Fruit fly (Drosophila melanogaster) whole organism, embryonic: ENCODE data around the gene CG14230.

ENCODE experiments used
- B-H1 ChIP-seq: fragments of 200-800 bp; sonication (Bioruptor generic); IDR thresholded peaks from 3 replicates; pipeline ENCODE4 v1.3.6; 2022; ENCODE audit warnings: missing biosample characterization, missing genetic modification characterization
- Blimp-1 ChIP-seq: fragments of 200-800 bp; sonication (Bioruptor generic); optimal IDR thresholded peaks from 3 replicates; lab custom pipeline; 2018; ENCODE audit warnings: missing biosample characterization, missing genetic modification characterization, mild to moderate bottlenecking, moderate library complexity, missing genetic modification reagents
- CG10274 ChIP-seq: fragments of 200-800 bp; sonication (Bioruptor generic); optimal IDR thresholded peaks from 3 replicates; lab custom pipeline; 2017; ENCODE audit warnings: missing biosample characterization, mild to moderate bottlenecking, missing genetic modification characterization
- CG11456 ChIP-seq: fragments of 200-800 bp; sonication (Bioruptor generic); IDR thresholded peaks from 3 replicates; pipeline ENCODE4 v1.3.6; 2022; ENCODE audit warnings: missing biosample characterization, missing genetic modification characterization
- CG11723 ChIP-seq: fragments of 200-800 bp; sonication (Bioruptor generic); optimal IDR thresholded peaks from 2 replicates; lab custom pipeline; 2017; ENCODE audit warnings: missing biosample characterization, mild to moderate bottlenecking, missing genetic modification characterization
- CG1233 ChIP-seq: fragments of 200-800 bp; sonication (Bioruptor generic); optimal IDR thresholded peaks from 4 replicates; lab custom pipeline; 2018; ENCODE audit warnings: missing biosample characterization, mild to moderate bottlenecking, missing genetic modification characterization
- CG15011 ChIP-seq: fragments of 200-800 bp; sonication (Bioruptor generic); optimal IDR thresholded peaks from 3 replicates; lab custom pipeline; 2018; ENCODE audit warnings: missing biosample characterization, mild to moderate bottlenecking, missing genetic modification characterization
- CG15269 ChIP-seq: fragments of 200-800 bp; sonication (Bioruptor generic); optimal IDR thresholded peaks from 2 replicates; lab custom pipeline; 2018; ENCODE audit warnings: missing biosample characterization, mild to moderate bottlenecking, missing genetic modification characterization, moderate library complexity
- CG1529 ChIP-seq: fragments of 200-800 bp; sonication (Bioruptor generic); optimal IDR thresholded peaks from 3 replicates; lab custom pipeline; 2018; ENCODE audit warnings: missing biosample characterization, missing genetic modification characterization
- CG15696 ChIP-seq: fragments of 200-800 bp; sonication (Bioruptor generic); optimal IDR thresholded peaks from 2 replicates; lab custom pipeline; 2019; ENCODE audit warnings: missing biosample characterization, mild to moderate bottlenecking, missing genetic modification characterization, moderate library complexity
- CG18619 ChIP-seq: fragments of 200-800 bp; sonication (Bioruptor generic); optimal IDR thresholded peaks from 3 replicates; lab custom pipeline; 2017; ENCODE audit warnings: missing biosample characterization, mild to moderate bottlenecking, missing genetic modification characterization
- CG3163 ChIP-seq: fragments of 200-800 bp; sonication (Bioruptor generic); optimal IDR thresholded peaks from 3 replicates; lab custom pipeline; 2016; ENCODE audit warnings: missing biosample characterization, missing genetic modification characterization
- CG5245 ChIP-seq: fragments of 200-800 bp; sonication (Bioruptor generic); optimal IDR thresholded peaks from 3 replicates; lab custom pipeline; 2016; ENCODE audit warnings: missing biosample characterization, missing genetic modification characterization
- CG6254 ChIP-seq: fragments of 200-800 bp; sonication (Bioruptor generic); optimal IDR thresholded peaks from 3 replicates; lab custom pipeline; 2017; ENCODE audit warnings: mild to moderate bottlenecking, missing biosample characterization, missing genetic modification reagents, missing genetic modification characterization
- CG6791 ChIP-seq: fragments of 200-800 bp; sonication (Bioruptor generic); IDR thresholded peaks from 3 replicates; pipeline ENCODE4 v1.3.6; 2022; ENCODE audit warnings: missing biosample characterization, missing genetic modification characterization; ENCODE audit not compliant: partially characterized antibody
- CG6854 ChIP-seq: fragments of 200-800 bp; sonication (Bioruptor generic); optimal IDR thresholded peaks from 3 replicates; lab custom pipeline; 2017; ENCODE audit warnings: missing biosample characterization, mild to moderate bottlenecking, missing genetic modification characterization
- CG7786 ChIP-seq: fragments of 200-800 bp; sonication (Bioruptor generic); optimal IDR thresholded peaks from 2 replicates; lab custom pipeline; 2016; ENCODE audit warnings: missing biosample characterization, missing genetic modification characterization
- D19A ChIP-seq: fragments of 200-800 bp; optimal IDR thresholded peaks from 3 replicates; lab custom pipeline; 2019; ENCODE audit warnings: missing biosample characterization, mild to moderate bottlenecking, missing genetic modification characterization, moderate library complexity
- Dll ChIP-seq: fragments of 200-800 bp; sonication (Bioruptor generic); IDR thresholded peaks from 4 replicates; pipeline ENCODE4 v1.3.6; 2022; ENCODE audit warnings: missing biosample characterization, missing genetic modification characterization; ENCODE audit not compliant: partially characterized antibody
- HLH3B ChIP-seq: fragments of 200-800 bp; sonication (Bioruptor generic); IDR thresholded peaks from 2 replicates; pipeline ENCODE4 v1.3.6; 2022; ENCODE audit warnings: missing biosample characterization, missing genetic modification characterization
- HLH4C ChIP-seq: fragments of 200-800 bp; sonication (Bioruptor generic); IDR thresholded peaks from 3 replicates; pipeline ENCODE4 v1.3.6; 2022; ENCODE audit warnings: missing biosample characterization, missing genetic modification characterization; ENCODE audit not compliant: partially characterized antibody
- HLHmδ ChIP-seq: fragments of 200-800 bp; sonication (Bioruptor generic); optimal IDR thresholded peaks from 2 replicates; lab custom pipeline; 2018; ENCODE audit warnings: missing biosample characterization, mild to moderate bottlenecking, missing genetic modification characterization, moderate library complexity
- Hr51 ChIP-seq, 2 experiments: fragments of 200-800 bp; sonication (Bioruptor generic); optimal IDR thresholded peaks; 2 replicates in 1 of 2; 3 replicates in 1 of 2; lab custom pipeline; 2016 to 2018; ENCODE audit warnings: missing biosample characterization in 2 of 2, missing genetic modification characterization in 2 of 2, mild to moderate bottlenecking in 1 of 2, moderate library complexity in 1 of 2
- MTF-1 ChIP-seq: fragments of 200-800 bp; sonication (Bioruptor generic); optimal IDR thresholded peaks from 2 replicates; lab custom pipeline; 2018; ENCODE audit warnings: missing biosample characterization, mild to moderate bottlenecking, missing genetic modification characterization, borderline replicate concordance
- Meics ChIP-seq: fragments of 200-800 bp; sonication (Bioruptor generic); optimal IDR thresholded peaks from 2 replicates; lab custom pipeline; 2017; ENCODE audit warnings: missing biosample characterization, mild to moderate bottlenecking, missing genetic modification characterization
- Myb ChIP-seq: fragments of 200-800 bp; sonication (Bioruptor generic); optimal IDR thresholded peaks from 2 replicates; lab custom pipeline; 2016; ENCODE audit warnings: missing biosample characterization, missing genetic modification characterization
- NC2α ChIP-seq: fragments of 200-800 bp; sonication (Bioruptor generic); optimal IDR thresholded peaks from 2 replicates; lab custom pipeline; 2016; ENCODE audit warnings: missing biosample characterization, missing genetic modification characterization
- NFAT ChIP-seq: fragments of 200-800 bp; sonication (Bioruptor generic); IDR thresholded peaks from 2 replicates; pipeline ENCODE4 v1.3.6; 2022; ENCODE audit warnings: missing biosample characterization, missing genetic modification characterization
- Neu2 ChIP-seq: fragments of 200-800 bp; sonication (Bioruptor generic); optimal IDR thresholded peaks from 3 replicates; lab custom pipeline; 2016; ENCODE audit warnings: missing biosample characterization, missing genetic modification characterization, borderline replicate concordance
- Nf-YC ChIP-seq: fragments of 200-800 bp; optimal IDR thresholded peaks from 3 replicates; lab custom pipeline; 2019; ENCODE audit warnings: missing biosample characterization, mild to moderate bottlenecking, missing genetic modification characterization, moderate library complexity
- Rx ChIP-seq: fragments of 200-800 bp; sonication (Bioruptor generic); IDR thresholded peaks from 2 replicates; pipeline ENCODE4 v1.3.6; 2022; ENCODE audit warnings: missing biosample characterization, missing genetic modification characterization
- Sox100B ChIP-seq: fragments of 200-800 bp; sonication (Bioruptor generic); optimal IDR thresholded peaks from 3 replicates; lab custom pipeline; 2018; ENCODE audit warnings: missing biosample characterization, mild to moderate bottlenecking, missing genetic modification characterization
- Stat92E ChIP-seq, 3 experiments: fragments of >200 bp in 2 of 3; fragments of 200-800 bp in 1 of 3; sonication (Bioruptor generic) in 1 of 3; optimal IDR thresholded peaks; 2 replicates each; lab custom pipeline; 2017 to 2019; ENCODE audit warnings: missing biosample characterization in 3 of 3, missing genetic modification characterization in 3 of 3, mild to moderate bottlenecking in 1 of 3, moderate library complexity in 1 of 3
- Taf1 ChIP-seq: fragments of 200-800 bp; sonication (Bioruptor generic); IDR thresholded peaks from 2 replicates; pipeline ENCODE4 v1.3.6; 2022; ENCODE audit warnings: missing biosample characterization, missing genetic modification characterization
- croc ChIP-seq: fragments of 200-800 bp; sonication (Bioruptor generic); conservative IDR thresholded peaks from 3 replicates; pipeline ENCODE4 v1.3.6; 2022; ENCODE audit warnings: missing biosample characterization, missing genetic modification characterization
- cwo ChIP-seq: fragments of 200-800 bp; sonication (Bioruptor generic); optimal IDR thresholded peaks from 3 replicates; lab custom pipeline; 2017; ENCODE audit warnings: missing biosample characterization, missing genetic modification characterization, mild to moderate bottlenecking, moderate library complexity, missing genetic modification reagents
- en ChIP-seq: fragments of 200-800 bp; sonication (Bioruptor generic); optimal IDR thresholded peaks from 2 replicates; lab custom pipeline; 2016; ENCODE audit warnings: missing biosample characterization, missing genetic modification characterization
- ftz-f1 ChIP-seq: fragments of 200-800 bp; sonication (Bioruptor generic); optimal IDR thresholded peaks from 2 replicates; lab custom pipeline; 2016; ENCODE audit warnings: missing biosample characterization, missing genetic modification characterization
- gt ChIP-seq: fragments of 200-800 bp; sonication (Bioruptor generic); IDR thresholded peaks from 2 replicates; pipeline ENCODE4 v1.3.6; 2022; ENCODE audit warnings: missing biosample characterization, missing genetic modification characterization
- ind ChIP-seq: fragments of 200-800 bp; sonication (Bioruptor generic); optimal IDR thresholded peaks from 3 replicates; lab custom pipeline; 2016; ENCODE audit warnings: missing biosample characterization, missing genetic modification characterization
- lbe ChIP-seq: fragments of 200-800 bp; sonication (Bioruptor generic); optimal IDR thresholded peaks from 2 replicates; lab custom pipeline; 2016; ENCODE audit warnings: missing biosample characterization, mild to moderate bottlenecking, missing genetic modification characterization
- maf-S ChIP-seq: fragments of 200-800 bp; sonication (Bioruptor generic); optimal IDR thresholded peaks from 2 replicates; lab custom pipeline; 2016; ENCODE audit warnings: missing biosample characterization, missing genetic modification characterization
- nerfin-2 ChIP-seq: fragments of 200-800 bp; sonication (Bioruptor generic); IDR thresholded peaks from 2 replicates; pipeline ENCODE4 v1.3.6; 2022; ENCODE audit warnings: missing biosample characterization, missing genetic modification characterization; ENCODE audit not compliant: partially characterized antibody
- pnt ChIP-seq: fragments of 200-800 bp; sonication (Bioruptor generic); optimal IDR thresholded peaks from 3 replicates; lab custom pipeline; 2016; ENCODE audit warnings: missing biosample characterization, missing genetic modification characterization
- pzg ChIP-seq: fragments of 200-800 bp; sonication (Bioruptor generic); optimal IDR thresholded peaks from 3 replicates; lab custom pipeline; 2018; ENCODE audit warnings: missing biosample characterization, mild to moderate bottlenecking, missing genetic modification characterization, moderate library complexity
- slou ChIP-seq: fragments of 200-800 bp; sonication (Bioruptor generic); optimal IDR thresholded peaks from 3 replicates; lab custom pipeline; 2016; ENCODE audit warnings: missing biosample characterization, missing genetic modification characterization
- sr ChIP-seq: fragments of 200-800 bp; sonication (Bioruptor generic); IDR thresholded peaks from 3 replicates; pipeline ENCODE4 v1.3.6; 2022; ENCODE audit warnings: missing biosample characterization, missing genetic modification characterization
- toy ChIP-seq: fragments of 200-800 bp; sonication (Bioruptor generic); IDR thresholded peaks from 2 replicates; pipeline ENCODE4 v1.3.6; 2022; ENCODE audit warnings: missing biosample characterization, missing genetic modification characterization
- zen2 ChIP-seq: fragments of 200-800 bp; sonication (Bioruptor generic); IDR thresholded peaks from 3 replicates; pipeline ENCODE4 v1.3.6; 2022; ENCODE audit warnings: missing biosample characterization, missing genetic modification characterization; ENCODE audit not compliant: partially characterized antibody

The CG14230 gene

dm6 chrX:19744003-19744488, 40.1 kb downstream of the CG14230 start, which contains the start of the genes CG18809, COX6B, CG33932 and Rpp20 (continued):
- TF ChIP-seq Myb (GFP tag; lab: Kevin White, UChicago) (peak; percentile 78), CG6791 (GFP tag; lab: Robert Waterston, UW) (peak; percentile 97), HLHmδ (GFP tag; lab: Kevin White, UChicago) (peak; percentile 14), Sox100B (GFP tag; lab: Kevin White, UChicago) (no peak), Neu2 (GFP tag; lab: Kevin White, UChicago) (peak; percentile 10), CG15269 (tag; lab: Kevin White, UChicago) (peak; percentile 25), CG7786 (peak; percentile 84), zen2 (GFP tag; lab: Robert Waterston, UW) (peak; percentile 90), CG1233 (peak; percentile 37), ftz-f1 (GFP tag; lab: Kevin White, UChicago) (peak; percentile 73), toy (GFP tag; lab: Robert Waterston, UW) (no peak), HLH3B (GFP tag; lab: Robert Waterston, UW) (peak; percentile 54), Hr51 (GFP tag; optimal IDR thresholded peaks at IDR 0.05; lab: Kevin White, UChicago) (peak; percentile 1 to 65), B-H1 (GFP tag; lab: Robert Waterston, UW) (no peak), CG10274 (no peak), gt (GFP tag; lab: Robert Waterston, UW) (no peak), Nf-YC (tag; lab: Kevin White, UChicago) (peak; percentile 44), ind (GFP tag; lab: Kevin White, UChicago) (peak; percentile 59), CG6854 (GFP tag; lab: Kevin White, UChicago) (no peak), croc (GFP tag; lab: Robert Waterston, UW) (peak; percentile 25; the same call in 1 of the 3 replicates), pnt (GFP tag; lab: Kevin White, UChicago) (peak; percentile 33), HLH4C (GFP tag; lab: Robert Waterston, UW) (peak; percentile 88), CG15696 (tag; lab: Kevin White, UChicago) (no peak), sr (no peak), cwo (GFP tag; lab: Kevin White, UChicago) (no peak), slou (no peak), nerfin-2 (GFP tag; lab: Robert Waterston, UW) (peak; percentile 90), pzg (GFP tag; lab: Kevin White, UChicago) (peak; percentile 99), Dll (GFP tag; lab: Robert Waterston, UW) (peak; percentile 86), lbe (GFP tag; lab: Kevin White, UChicago) (peak; percentile 68), MTF-1 (no peak), en (GFP tag; lab: Kevin White, UChicago) (no peak), maf-S (GFP tag; lab: Kevin White, UChicago) (peak; percentile 71), D19A (tag; lab: Kevin White, UChicago) (no peak), NFAT (GFP tag; lab: Robert Waterston, UW) (peak; percentile 72), NC2α (GFP tag; lab: Kevin White, UChicago) (peak; percentile 1), CG15011 (GFP tag; lab: Kevin White, UChicago) (no peak), Taf1 (GFP tag; lab: Robert Waterston, UW) (peak; percentile 31; the same call in 1 of the 2 replicates), CG3163 (peak; percentile 68), Blimp-1 (no peak), CG5245 (no peak), CG11723 (GFP tag; lab: Kevin White, UChicago) (peak; percentile 48), Meics (peak; percentile 71), CG18619 (GFP tag; lab: Kevin White, UChicago) (peak; percentile 70), CG1529 (no peak), CG11456 (GFP tag; lab: Robert Waterston, UW) (peak; percentile 75; the same call in 1 of the 3 replicates), Rx (peak; percentile 32; the same call in 1 of the 2 replicates), Stat92E (GFP tag; optimal IDR thresholded peaks at IDR 0.05; lab: Kevin White, UChicago) (peak in 1 of 3 experiments; percentile 54), CG6254 (GFP tag; lab: Kevin White, UChicago) (no peak)
